Worm (Caenorhabditis elegans): ENCODE data around the gene fbxa-215.

ce11 chrIV:13695302-13695701 is 28.6 kb upstream of the fbxa-215 start:
- no peak for TF ChIP-seq lsy-2 (tag; optimal IDR thresholded peaks at IDR 0.05)
- TF ChIP-seq egl-27 (tag; optimal IDR thresholded peaks at IDR 0.05): no peak
- TF ChIP-seq ama-1 (optimal IDR thresholded peaks at IDR 0.05): no peak
- TF ChIP-seq R02D3.7 (tag; optimal IDR thresholded peaks at IDR 0.05): no peak
- TF ChIP-seq nhr-23 (tag; optimal IDR thresholded peaks at IDR 0.05): no peak
- TF ChIP-seq unc-62 (GFP tag; optimal IDR thresholded peaks at IDR 0.05): no peak
- no peak for TF ChIP-seq elt-1 (tag; optimal IDR thresholded peaks at IDR 0.05)
- TF ChIP-seq lin-13 (GFP tag; optimal IDR thresholded peaks at IDR 0.05): no peak
- no peak for TF ChIP-seq lin-39 (tag; optimal IDR thresholded peaks at IDR 0.05)
- no peak for TF ChIP-seq gmeb-1 (tag; optimal IDR thresholded peaks at IDR 0.05)
- no peak for TF ChIP-seq nhr-12 (tag; optimal IDR thresholded peaks at IDR 0.05)
- TF ChIP-seq aly-2 (tag; optimal IDR thresholded peaks at IDR 0.05): no peak
- TF ChIP-seq nhr-77 (tag; optimal IDR thresholded peaks at IDR 0.05): no peak
